Fruit fly (Drosophila melanogaster) whole organism, embryonic: ENCODE measurements around the gene Fgop2.

Source experiments
- CG1024 ChIP-seq: fragments of 200-800 bp; sonication (Bioruptor generic); IDR thresholded peaks from 2 replicates; pipeline ENCODE4 v1.3.6; 2022; ENCODE audit warnings: missing biosample characterization, missing genetic modification characterization
- CG10654 ChIP-seq: fragments of 200-800 bp; sonication (Bioruptor generic); optimal IDR thresholded peaks from 2 replicates; lab custom pipeline; 2016; ENCODE audit warnings: missing biosample characterization, missing genetic modification characterization
- CG14441 ChIP-seq: fragments of 200-800 bp; sonication (Bioruptor generic); IDR thresholded peaks from 2 replicates; pipeline ENCODE4 v1.3.6; 2022; ENCODE audit warnings: missing biosample characterization, missing genetic modification characterization
- CG1603 ChIP-seq: fragments of 200-800 bp; sonication (Bioruptor generic); optimal IDR thresholded peaks from 2 replicates; lab custom pipeline; 2019; ENCODE audit warnings: missing biosample characterization, mild to moderate bottlenecking, missing genetic modification characterization, moderate library complexity
- CG17568 ChIP-seq: fragments of 200-800 bp; sonication (Bioruptor generic); optimal IDR thresholded peaks from 2 replicates; lab custom pipeline; 2018; ENCODE audit warnings: missing biosample characterization, mild to moderate bottlenecking, missing genetic modification characterization, moderate library complexity
- CG18599 ChIP-seq: fragments of 200-800 bp; sonication (Bioruptor generic); optimal IDR thresholded peaks from 3 replicates; lab custom pipeline; 2017; ENCODE audit warnings: missing biosample characterization, missing genetic modification characterization, mild to moderate bottlenecking, moderate library complexity, missing genetic modification reagents
- CG2129 ChIP-seq: fragments of 200-800 bp; sonication (Bioruptor generic); IDR thresholded peaks from 2 replicates; pipeline ENCODE4 v1.3.6; 2022; ENCODE audit warnings: missing biosample characterization, missing genetic modification characterization; ENCODE audit not compliant: partially characterized antibody
- CG2875 ChIP-seq: fragments of 200-800 bp; sonication (Bioruptor generic); optimal IDR thresholded peaks from 2 replicates; lab custom pipeline; 2017; ENCODE audit warnings: missing biosample characterization, mild to moderate bottlenecking, missing genetic modification characterization, missing genetic modification reagents
- CG34422 ChIP-seq: fragments of 200-800 bp; sonication (Bioruptor generic); IDR thresholded peaks from 3 replicates; pipeline ENCODE4 v1.3.6; 2022; ENCODE audit warnings: missing biosample characterization, missing genetic modification characterization
- CG7987 ChIP-seq: fragments of 200-800 bp; sonication (Bioruptor generic); optimal IDR thresholded peaks from 2 replicates; lab custom pipeline; 2018; ENCODE audit warnings: missing biosample characterization, mild to moderate bottlenecking, missing genetic modification characterization, moderate library complexity
- CG8359 ChIP-seq: fragments of 200-800 bp; sonication (Bioruptor generic); optimal IDR thresholded peaks from 2 replicates; lab custom pipeline; 2017; ENCODE audit warnings: missing biosample characterization, mild to moderate bottlenecking, missing genetic modification characterization, borderline replicate concordance
- Dad ChIP-seq: fragments of 200-800 bp; sonication (Bioruptor generic); optimal IDR thresholded peaks from 3 replicates; lab custom pipeline; 2016; ENCODE audit warnings: missing biosample characterization, missing genetic modification characterization
- Dip2 ChIP-seq: fragments of 200-800 bp; sonication (Bioruptor generic); IDR thresholded peaks from 2 replicates; pipeline ENCODE4 v1.3.6; 2022; ENCODE audit warnings: missing biosample characterization, missing genetic modification characterization
- Dll ChIP-seq: fragments of 200-800 bp; sonication (Bioruptor generic); IDR thresholded peaks from 4 replicates; pipeline ENCODE4 v1.3.6; 2022; ENCODE audit warnings: missing biosample characterization, missing genetic modification characterization; ENCODE audit not compliant: partially characterized antibody
- Fer1 ChIP-seq: fragments of 200-800 bp; sonication (Bioruptor generic); optimal IDR thresholded peaks from 2 replicates; lab custom pipeline; 2017; ENCODE audit warnings: missing biosample characterization, mild to moderate bottlenecking, missing genetic modification characterization
- Gsc ChIP-seq: fragments of 200-800 bp; sonication (Bioruptor generic); IDR thresholded peaks from 2 replicates; pipeline ENCODE4 v1.3.6; 2022; ENCODE audit warnings: missing biosample characterization, missing genetic modification characterization
- HLHmδ ChIP-seq: fragments of 200-800 bp; sonication (Bioruptor generic); optimal IDR thresholded peaks from 2 replicates; lab custom pipeline; 2018; ENCODE audit warnings: missing biosample characterization, mild to moderate bottlenecking, missing genetic modification characterization, moderate library complexity
- Lim3 ChIP-seq: fragments of 200-800 bp; sonication (Bioruptor generic); IDR thresholded peaks from 2 replicates; pipeline ENCODE4 v1.3.6; 2022; ENCODE audit warnings: missing biosample characterization, missing genetic modification characterization
- MESR4 ChIP-seq: fragments of 200-800 bp; sonication (Bioruptor generic); optimal IDR thresholded peaks from 2 replicates; lab custom pipeline; 2018; ENCODE audit warnings: missing biosample characterization, mild to moderate bottlenecking, missing genetic modification characterization, moderate library complexity
- Med ChIP-seq: fragments of 200-800 bp; sonication (Bioruptor generic); peaks from one replicate; lab custom pipeline; 2016; ENCODE audit warnings: missing biosample characterization, missing genetic modification characterization, mild to moderate bottlenecking, inconsistent platforms, moderate library complexity
- Pdp1 ChIP-seq, 2 experiments: fragments of 200-800 bp; sonication (Bioruptor generic); optimal IDR thresholded peaks; 3 replicates each; lab custom pipeline; 2016; ENCODE audit warnings: missing biosample characterization in 2 of 2, missing genetic modification characterization in 2 of 2, mild to moderate bottlenecking in 1 of 2, moderate library complexity in 1 of 2
- Poxn ChIP-seq: fragments of 200-800 bp; sonication (Bioruptor generic); IDR thresholded peaks from 2 replicates; pipeline ENCODE4 v1.3.6; 2022; ENCODE audit warnings: missing biosample characterization, missing genetic modification characterization
- Ptx1 ChIP-seq: fragments of 200-800 bp; sonication (Bioruptor generic); IDR thresholded peaks from 2 replicates; pipeline ENCODE4 v1.3.6; 2022; ENCODE audit warnings: missing biosample characterization, missing genetic modification characterization
- Sry-β ChIP-seq: fragments of 200-800 bp; sonication (Bioruptor generic); optimal IDR thresholded peaks from 2 replicates; lab custom pipeline; 2018; ENCODE audit warnings: missing biosample characterization, mild to moderate bottlenecking, missing genetic modification characterization, moderate library complexity
- Ssrp ChIP-seq: fragments of 200-800 bp; sonication (Bioruptor generic); optimal IDR thresholded peaks from 2 replicates; lab custom pipeline; 2018; ENCODE audit warnings: missing biosample characterization, mild to moderate bottlenecking, missing genetic modification characterization, moderate library complexity
- ara ChIP-seq: fragments of 200-800 bp; sonication (Bioruptor generic); IDR thresholded peaks from 2 replicates; pipeline ENCODE4 v1.3.6; 2022; ENCODE audit warnings: missing biosample characterization, missing genetic modification characterization
- bigmax ChIP-seq: fragments of 200-800 bp; sonication (Bioruptor generic); optimal IDR thresholded peaks from 2 replicates; lab custom pipeline; 2018; ENCODE audit warnings: missing biosample characterization, mild to moderate bottlenecking, missing genetic modification characterization
- bowl ChIP-seq: fragments of 200-800 bp; sonication (Bioruptor generic); IDR thresholded peaks from 2 replicates; pipeline ENCODE4 v1.3.6; 2022; ENCODE audit warnings: missing biosample characterization, missing genetic modification characterization
- cato ChIP-seq: fragments of 200-800 bp; sonication (Bioruptor generic); optimal IDR thresholded peaks from 2 replicates; lab custom pipeline; 2016; ENCODE audit warnings: missing biosample characterization, missing genetic modification characterization, borderline replicate concordance
- caup ChIP-seq: fragments of 200-800 bp; sonication (Bioruptor generic); optimal IDR thresholded peaks from 3 replicates; lab custom pipeline; 2017; ENCODE audit warnings: missing biosample characterization, mild to moderate bottlenecking, missing genetic modification characterization, moderate library complexity; ENCODE audit not compliant: severe bottlenecking
- chinmo ChIP-seq: fragments of 200-800 bp; sonication (Bioruptor generic); IDR thresholded peaks from 4 replicates; pipeline ENCODE4 v1.3.6; 2022; ENCODE audit warnings: missing biosample characterization, missing genetic modification characterization; ENCODE audit not compliant: partially characterized antibody
- ewg ChIP-seq: fragments of 200-800 bp; sonication (Bioruptor generic); optimal IDR thresholded peaks from 3 replicates; lab custom pipeline; 2017; ENCODE audit warnings: mild to moderate bottlenecking, missing biosample characterization, missing genetic modification reagents, missing genetic modification characterization
- fd3F ChIP-seq: fragments of 200-800 bp; sonication (Bioruptor generic); optimal IDR thresholded peaks from 2 replicates; lab custom pipeline; 2018; ENCODE audit warnings: missing biosample characterization, mild to moderate bottlenecking, missing genetic modification characterization, moderate library complexity
- ham ChIP-seq: fragments of 200-800 bp; sonication (Bioruptor generic); IDR thresholded peaks from 2 replicates; pipeline ENCODE4 v1.3.6; 2022; ENCODE audit warnings: missing biosample characterization, missing genetic modification characterization
- her ChIP-seq: fragments of 200-800 bp; sonication (Bioruptor generic); optimal IDR thresholded peaks from 2 replicates; lab custom pipeline; 2016; ENCODE audit warnings: missing biosample characterization, missing genetic modification characterization
- ken ChIP-seq: fragments of 200-800 bp; sonication (Bioruptor generic); IDR thresholded peaks from 3 replicates; pipeline ENCODE4 v1.3.6; 2022; ENCODE audit warnings: missing biosample characterization, missing genetic modification characterization
- mam ChIP-seq: fragments of 200-800 bp; sonication (Bioruptor generic); optimal IDR thresholded peaks from 3 replicates; lab custom pipeline; 2016; ENCODE audit warnings: missing biosample characterization, missing genetic modification characterization
- nerfin-1 ChIP-seq: fragments of 200-800 bp; sonication (Bioruptor generic); optimal IDR thresholded peaks from 3 replicates; lab custom pipeline; 2019; ENCODE audit warnings: missing biosample characterization, mild to moderate bottlenecking, missing genetic modification characterization, moderate library complexity
- peb ChIP-seq: fragments of 200-800 bp; sonication (Bioruptor generic); IDR thresholded peaks from 2 replicates; pipeline ENCODE4 v1.3.6; 2022; ENCODE audit warnings: missing biosample characterization, missing genetic modification characterization
- seq ChIP-seq: fragments of 200-800 bp; sonication (Bioruptor generic); IDR thresholded peaks from 2 replicates; pipeline ENCODE4 v1.3.6; 2022; ENCODE audit warnings: missing biosample characterization, missing genetic modification characterization
- sima ChIP-seq: fragments of 200-800 bp; sonication (Bioruptor generic); optimal IDR thresholded peaks from 2 replicates; lab custom pipeline; 2016; ENCODE audit warnings: missing biosample characterization, missing genetic modification characterization
- sna ChIP-seq: fragments of 200-800 bp; sonication (Bioruptor generic); IDR thresholded peaks from 2 replicates; pipeline ENCODE4 v1.3.6; 2022; ENCODE audit warnings: missing biosample characterization, missing genetic modification characterization; ENCODE audit not compliant: partially characterized antibody
- sug ChIP-seq: fragments of 200-800 bp; optimal IDR thresholded peaks from 2 replicates; lab custom pipeline; 2019; ENCODE audit warnings: missing biosample characterization, mild to moderate bottlenecking, missing genetic modification characterization, moderate library complexity
- tio ChIP-seq: fragments of 200-800 bp; sonication (Bioruptor generic); optimal IDR thresholded peaks from 2 replicates; lab custom pipeline; 2017; ENCODE audit warnings: missing biosample characterization, missing genetic modification characterization, inconsistent platforms
- toy ChIP-seq: fragments of 200-800 bp; sonication (Bioruptor generic); IDR thresholded peaks from 2 replicates; pipeline ENCODE4 v1.3.6; 2022; ENCODE audit warnings: missing biosample characterization, missing genetic modification characterization
- unc-4 ChIP-seq: fragments of 200-800 bp; sonication (Bioruptor generic); IDR thresholded peaks from 2 replicates; pipeline ENCODE4 v1.3.6; 2022; ENCODE audit warnings: missing biosample characterization, missing genetic modification characterization; ENCODE audit not compliant: partially characterized antibody
- wek ChIP-seq: fragments of 200-800 bp; sonication (Bioruptor generic); optimal IDR thresholded peaks from 3 replicates; lab custom pipeline; 2018; ENCODE audit warnings: missing biosample characterization, mild to moderate bottlenecking, missing genetic modification characterization, moderate library complexity
- zen2 ChIP-seq: fragments of 200-800 bp; sonication (Bioruptor generic); IDR thresholded peaks from 3 replicates; pipeline ENCODE4 v1.3.6; 2022; ENCODE audit warnings: missing biosample characterization, missing genetic modification characterization; ENCODE audit not compliant: partially characterized antibody
- zfh2 ChIP-seq: fragments of 200-800 bp; sonication (Bioruptor generic); optimal IDR thresholded peaks from 2 replicates; lab custom pipeline; 2016; ENCODE audit warnings: missing biosample characterization, missing genetic modification characterization

The Fgop2 gene

dm6 chr2L:6919203-6919849 lies 25.8 kb downstream of the Fgop2 start (continued):
- TF ChIP-seq Med (GFP tag; lab: Kevin White, UChicago): peak; percentile 1
- TF ChIP-seq CG17568 (GFP tag; lab: Kevin White, UChicago): no peak
- TF ChIP-seq Dll (GFP tag; lab: Robert Waterston, UW): no peak
- TF ChIP-seq Fer1 (GFP tag; lab: Kevin White, UChicago): no peak
- no peak for TF ChIP-seq CG2129
- TF ChIP-seq tio: no peak
- peak; percentile 15 for TF ChIP-seq Sry-β
- no peak for TF ChIP-seq zfh2 (GFP tag; lab: Kevin White, UChicago)
- no peak for TF ChIP-seq caup
- TF ChIP-seq HLHmδ (GFP tag; lab: Kevin White, UChicago): no peak
- no peak for TF ChIP-seq Ptx1 (GFP tag; lab: Robert Waterston, UW)
- TF ChIP-seq wek (GFP tag; lab: Kevin White, UChicago): no peak
- no peak for TF ChIP-seq Poxn (GFP tag; lab: Robert Waterston, UW)
- TF ChIP-seq cato (GFP tag; lab: Kevin White, UChicago): no peak
- TF ChIP-seq CG34422: peak; percentile 22; the same call in 1 of the 3 replicates
- TF ChIP-seq CG2875: no peak
- no peak for TF ChIP-seq zen2 (GFP tag; lab: Robert Waterston, UW)
- no peak for TF ChIP-seq Dip2
- no peak for TF ChIP-seq seq (GFP tag; lab: Robert Waterston, UW)
- TF ChIP-seq CG10654: no peak
- TF ChIP-seq her (GFP tag; lab: Kevin White, UChicago): no peak
- no peak for TF ChIP-seq ewg
- no peak for TF ChIP-seq mam (GFP tag; lab: Kevin White, UChicago)
- 0 out of 4 replicates have a peak, but pooled peaks have one; percentile 45 for TF ChIP-seq chinmo (GFP tag; lab: Robert Waterston, UW)
- no peak for TF ChIP-seq fd3F (GFP tag; lab: Kevin White, UChicago)
- TF ChIP-seq sug: no peak
- TF ChIP-seq Dad: no peak
- no peak for TF ChIP-seq toy (GFP tag; lab: Robert Waterston, UW)
- TF ChIP-seq Ssrp (tag; lab: Kevin White, UChicago): no peak
- peak; percentile 32 for TF ChIP-seq MESR4
- no peak for TF ChIP-seq CG8359 (GFP tag; lab: Kevin White, UChicago)
- TF ChIP-seq CG7987 (GFP tag; lab: Kevin White, UChicago): peak; percentile 4
- TF ChIP-seq nerfin-1 (tag; lab: Kevin White, UChicago): no peak
- no peak for TF ChIP-seq CG1024
- no peak for TF ChIP-seq Pdp1 (GFP tag; optimal IDR thresholded peaks at IDR 0.05; lab: Kevin White, UChicago)
- TF ChIP-seq CG18599 (GFP tag; lab: Kevin White, UChicago): no peak
- TF ChIP-seq bigmax (GFP tag; lab: Kevin White, UChicago): peak; percentile 68
- no peak for TF ChIP-seq Gsc (GFP tag; lab: Robert Waterston, UW)
- TF ChIP-seq CG14441 (GFP tag; lab: Robert Waterston, UW): no peak
- TF ChIP-seq ken: no peak
- TF ChIP-seq peb (GFP tag; lab: Robert Waterston, UW): no peak
- TF ChIP-seq bowl (GFP tag; lab: Robert Waterston, UW): no peak
- TF ChIP-seq ara (GFP tag; lab: Robert Waterston, UW): no peak
- no peak for TF ChIP-seq Lim3 (GFP tag; lab: Robert Waterston, UW)
- TF ChIP-seq sima (GFP tag; lab: Kevin White, UChicago): no peak
- peak; percentile 20; the same call in 1 of the 2 replicates for TF ChIP-seq unc-4
- TF ChIP-seq ham (GFP tag; lab: Robert Waterston, UW): no peak
- peak; percentile 7 for TF ChIP-seq CG1603 (tag; lab: Kevin White, UChicago)
- TF ChIP-seq sna: 0 out of 2 replicates have a peak, but pooled peaks have one; percentile 10
